Worm (Caenorhabditis elegans): ENCODE measurements around the gene tbcb-1.

Gene tbcb-1

ce11 chrV:13627103-13627623, 35.2 kb downstream of the tbcb-1 start, which contains the start of gene sde-2:
Gene sde-2 (plus strand): TSS chrV:13627573.
- TF ChIP-seq unc-55 (GFP tag; optimal IDR thresholded peaks at IDR 0.05) = peak; percentile 8
- TF ChIP-seq nhr-11 (tag; optimal IDR thresholded peaks at IDR 0.05) = no peak
- peak; percentile 72 for TF ChIP-seq C34F6.9 (tag; optimal IDR thresholded peaks at IDR 0.05)
- no peak for TF ChIP-seq Y55F3AM.14 (GFP tag; optimal IDR thresholded peaks at IDR 0.05)
- no peak for TF ChIP-seq elt-3 (tag; optimal IDR thresholded peaks at IDR 0.05)
- TF ChIP-seq crh-2 (tag; optimal IDR thresholded peaks at IDR 0.05) = no peak
- no peak for TF ChIP-seq sem-4 (tag; optimal IDR thresholded peaks at IDR 0.05)
- TF ChIP-seq nhr-23 (tag; optimal IDR thresholded peaks at IDR 0.05) = no peak
- TF ChIP-seq nhr-129 (tag; optimal IDR thresholded peaks at IDR 0.05) = peak; percentile 52

DNA sequence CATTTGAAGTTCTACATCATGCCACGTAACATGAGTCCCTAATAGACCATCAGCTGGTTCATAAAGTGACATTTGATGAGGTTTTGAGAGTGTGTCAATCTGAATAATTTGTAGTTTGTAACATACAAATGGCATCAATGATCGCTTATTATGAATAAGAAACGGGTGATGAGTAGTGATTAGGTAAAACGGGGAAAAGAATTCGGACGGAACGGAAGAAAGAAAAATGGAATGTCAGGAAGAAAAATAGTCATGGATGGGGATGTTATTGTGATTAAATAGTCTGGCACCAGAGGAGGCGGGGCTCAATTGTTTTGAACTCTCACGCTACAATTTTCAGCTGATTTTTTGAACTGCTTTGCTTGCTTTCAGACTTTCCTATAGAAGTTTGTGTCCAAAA, 42.2 kb downstream of the tbcb-1 start, which contains the start of gene H37A05.2:
H37A05.2 (minus strand) TSS at position 101 of the 400 bp plus-strand sequence.
- TF ChIP-seq fos-1 (tag; optimal IDR thresholded peaks at IDR 0.05) = no peak
- no peak for TF ChIP-seq ceh-16 (tag; optimal IDR thresholded peaks at IDR 0.05)
- TF ChIP-seq nhr-12 (tag; optimal IDR thresholded peaks at IDR 0.05) = no peak
- no peak for TF ChIP-seq alr-1 (tag; optimal IDR thresholded peaks at IDR 0.05)
- TF ChIP-seq aly-2 (tag; optimal IDR thresholded peaks at IDR 0.05) = no peak
- TF ChIP-seq skn-1 (tag; optimal IDR thresholded peaks at IDR 0.05) = no peak
- TF ChIP-seq unc-39 (tag; optimal IDR thresholded peaks at IDR 0.05) = no peak
- no peak for TF ChIP-seq nhr-77 (tag; optimal IDR thresholded peaks at IDR 0.05)
- TF ChIP-seq sma-3 (GFP tag; optimal IDR thresholded peaks at IDR 0.05) = no peak
- TF ChIP-seq nhr-11 (tag; optimal IDR thresholded peaks at IDR 0.05) = no peak
- TF ChIP-seq lin-39 (tag; optimal IDR thresholded peaks at IDR 0.05) = no peak
- no peak for TF ChIP-seq sma-9 (GFP tag; optimal IDR thresholded peaks at IDR 0.05)
- no peak for TF ChIP-seq sma-9 (tag; optimal IDR thresholded peaks at IDR 0.05)

- no peak for TF ChIP-seq lin-11 (tag; optimal IDR thresholded peaks at IDR 0.05)
- no peak for TF ChIP-seq Y55F3AM.14 (GFP tag; optimal IDR thresholded peaks at IDR 0.05)
- TF ChIP-seq mbf-1 (tag; optimal IDR thresholded peaks at IDR 0.05) = no peak
- TF ChIP-seq ceh-82 (tag; optimal IDR thresholded peaks at IDR 0.05) = no peak
- TF ChIP-seq sma-9 (GFP tag; optimal IDR thresholded peaks at IDR 0.05) = no peak
- no peak for TF ChIP-seq sma-9 (tag; optimal IDR thresholded peaks at IDR 0.05)
- TF ChIP-seq sma-3 (GFP tag; optimal IDR thresholded peaks at IDR 0.05) = no peak
- TF ChIP-seq dmd-4 (tag; optimal IDR thresholded peaks at IDR 0.05) = no peak
- TF ChIP-seq unc-39 (tag; optimal IDR thresholded peaks at IDR 0.05) = no peak
- TF ChIP-seq peb-1 (tag; optimal IDR thresholded peaks at IDR 0.05) = no peak
- no peak for TF ChIP-seq lsy-2 (tag; optimal IDR thresholded peaks at IDR 0.05)
- no peak for TF ChIP-seq nhr-21 (tag; optimal IDR thresholded peaks at IDR 0.05)
- no peak for TF ChIP-seq fos-1 (tag; optimal IDR thresholded peaks at IDR 0.05)
- no peak for TF ChIP-seq unc-62 (GFP tag; optimal IDR thresholded peaks at IDR 0.05)
- TF ChIP-seq nhr-129 (tag; optimal IDR thresholded peaks at IDR 0.05) = no peak
- TF ChIP-seq zag-1 (tag; optimal IDR thresholded peaks at IDR 0.05) = no peak
These were observed 44.5 kb downstream of the tbcb-1 start for ce11 chrV:13636411-13636810.

DNA sequence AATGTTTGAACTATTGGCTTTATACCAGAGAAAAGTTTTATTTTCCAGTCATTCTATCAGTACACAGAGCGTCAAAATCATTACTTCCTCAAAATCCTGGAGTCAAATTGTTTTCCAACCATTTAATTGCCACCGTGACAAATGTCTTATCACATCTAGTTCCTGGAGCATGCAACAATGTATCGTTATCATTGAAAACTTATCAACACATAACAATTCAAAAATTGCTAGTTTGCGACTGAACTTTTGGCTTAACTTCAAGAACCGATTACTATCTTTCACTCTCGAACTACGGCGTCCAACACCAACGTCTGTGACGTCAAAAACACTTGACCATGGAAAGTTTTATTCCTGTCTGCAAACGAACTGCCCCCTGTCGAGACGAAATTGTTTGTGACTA, 46.1 kb downstream of the tbcb-1 start:
- TF ChIP-seq nhr-77 (tag; optimal IDR thresholded peaks at IDR 0.05) (no peak), elt-3 (tag; optimal IDR thresholded peaks at IDR 0.05) (no peak), snpc-4 (tag; optimal IDR thresholded peaks at IDR 0.05) (no peak), C34F6.9 (tag; optimal IDR thresholded peaks at IDR 0.05) (no peak), crh-2 (tag; optimal IDR thresholded peaks at IDR 0.05) (peak; percentile 37), blmp-1 (tag; optimal IDR thresholded peaks at IDR 0.05; ENCODE audit: insufficient read depth) (no peak), fos-1 (tag; optimal IDR thresholded peaks at IDR 0.05) (peak; percentile 79), unc-39 (tag; optimal IDR thresholded peaks at IDR 0.05) (no peak), nhr-11 (tag; optimal IDR thresholded peaks at IDR 0.05) (no peak), peb-1 (tag; optimal IDR thresholded peaks at IDR 0.05) (no peak), sma-9 (GFP tag; optimal IDR thresholded peaks at IDR 0.05) (peak; percentile 53), sma-9 (tag; optimal IDR thresholded peaks at IDR 0.05) (no peak), mdl-1 (tag; optimal IDR thresholded peaks at IDR 0.05) (no peak), ama-1 (optimal IDR thresholded peaks at IDR 0.05) (no peak)

Measured in whole organism, L2 larva.